Fruit fly (Drosophila melanogaster) whole organism, embryonic: ENCODE results near the gene Elo68alpha.

Experiments
- BtbVII ChIP-seq: fragments of 200-800 bp; sonication (Bioruptor generic); optimal IDR thresholded peaks from 3 replicates; lab custom pipeline; 2017; ENCODE audit warnings: missing biosample characterization, mild to moderate bottlenecking, missing genetic modification characterization
- Bteb2 ChIP-seq: fragments of 200-800 bp; sonication (Bioruptor generic); optimal IDR thresholded peaks from 2 replicates; lab custom pipeline; 2016; ENCODE audit warnings: missing biosample characterization, missing genetic modification characterization
- CG1024 ChIP-seq: fragments of 200-800 bp; sonication (Bioruptor generic); IDR thresholded peaks from 2 replicates; pipeline ENCODE4 v1.3.6; 2022; ENCODE audit warnings: missing biosample characterization, missing genetic modification characterization
- CG10431 ChIP-seq: fragments of 200-800 bp; sonication (Bioruptor generic); optimal IDR thresholded peaks from 3 replicates; lab custom pipeline; 2018; ENCODE audit warnings: missing biosample characterization, mild to moderate bottlenecking, missing genetic modification characterization
- CG11398 ChIP-seq: fragments of 200-800 bp; sonication (Bioruptor generic); optimal IDR thresholded peaks from 2 replicates; lab custom pipeline; 2016; ENCODE audit warnings: missing biosample characterization, missing genetic modification characterization
- CG11695 ChIP-seq: fragments of 200-800 bp; sonication (Bioruptor generic); IDR thresholded peaks from 3 replicates; pipeline ENCODE4 v1.3.6; 2022; ENCODE audit warnings: missing biosample characterization, missing genetic modification characterization
- CG15073 ChIP-seq: fragments of 200-800 bp; sonication (Bioruptor generic); optimal IDR thresholded peaks from 2 replicates; lab custom pipeline; 2016; ENCODE audit warnings: missing biosample characterization, missing genetic modification characterization
- CG15479 ChIP-seq: fragments of 200-800 bp; sonication (Bioruptor generic); optimal IDR thresholded peaks from 3 replicates; lab custom pipeline; 2019; ENCODE audit warnings: missing biosample characterization, mild to moderate bottlenecking, missing genetic modification characterization, moderate library complexity
- CG17359 ChIP-seq: fragments of 200-800 bp; sonication (Bioruptor generic); optimal IDR thresholded peaks from 3 replicates; lab custom pipeline; 2018; ENCODE audit warnings: missing biosample characterization, mild to moderate bottlenecking, missing genetic modification characterization, moderate library complexity
- CG17361 ChIP-seq: fragments of 200-800 bp; sonication (Bioruptor generic); IDR thresholded peaks from 3 replicates; pipeline ENCODE4 v1.3.6; 2022; ENCODE audit warnings: missing biosample characterization, missing genetic modification characterization
- CG17385 ChIP-seq: fragments of 200-800 bp; sonication (Bioruptor generic); optimal IDR thresholded peaks from 3 replicates; lab custom pipeline; 2018; ENCODE audit warnings: missing biosample characterization, mild to moderate bottlenecking, missing genetic modification characterization
- CG1832 ChIP-seq: fragments of 200-800 bp; sonication (Bioruptor generic); optimal IDR thresholded peaks from 2 replicates; lab custom pipeline; 2017; ENCODE audit warnings: missing biosample characterization, mild to moderate bottlenecking, missing genetic modification characterization, inconsistent platforms
- CG31441 ChIP-seq: fragments of 200-800 bp; sonication (Bioruptor generic); IDR thresholded peaks from 2 replicates; pipeline ENCODE4 v1.3.6; 2022; ENCODE audit warnings: missing biosample characterization, missing genetic modification characterization
- CG4282 ChIP-seq: fragments of 200-800 bp; sonication (Bioruptor generic); optimal IDR thresholded peaks from 2 replicates; lab custom pipeline; 2016; ENCODE audit warnings: missing biosample characterization, missing genetic modification characterization
- CG4424 ChIP-seq: fragments of 200-800 bp; sonication (Bioruptor generic); optimal IDR thresholded peaks from 3 replicates; lab custom pipeline; 2016; ENCODE audit warnings: missing biosample characterization, missing genetic modification characterization
- CG6175 ChIP-seq: fragments of 200-800 bp; sonication (Bioruptor generic); IDR thresholded peaks from 3 replicates; pipeline ENCODE4 v1.3.6; 2022; ENCODE audit warnings: missing biosample characterization, missing genetic modification characterization
- CG6689 ChIP-seq: fragments of 200-800 bp; sonication (Bioruptor generic); IDR thresholded peaks from 2 replicates; pipeline ENCODE4 v1.3.6; 2022; ENCODE audit warnings: missing biosample characterization, missing genetic modification characterization
- CG7556 ChIP-seq: fragments of 200-800 bp; sonication (Bioruptor generic); optimal IDR thresholded peaks from 2 replicates; lab custom pipeline; 2017; ENCODE audit warnings: missing biosample characterization, mild to moderate bottlenecking, missing genetic modification characterization
- Dip2 ChIP-seq: fragments of 200-800 bp; sonication (Bioruptor generic); IDR thresholded peaks from 2 replicates; pipeline ENCODE4 v1.3.6; 2022; ENCODE audit warnings: missing biosample characterization, missing genetic modification characterization
- Doc3 ChIP-seq: fragments of 200-800 bp; sonication (Bioruptor generic); IDR thresholded peaks from 3 replicates; pipeline ENCODE4 v1.3.6; 2022; ENCODE audit warnings: missing biosample characterization, missing genetic modification characterization; ENCODE audit not compliant: partially characterized antibody
- Mad ChIP-seq: fragments of 200-800 bp; sonication (Bioruptor generic); optimal IDR thresholded peaks from 2 replicates; lab custom pipeline; 2016; ENCODE audit warnings: missing biosample characterization, missing genetic modification characterization
- Med ChIP-seq: fragments of 200-800 bp; sonication (Bioruptor generic); peaks from one replicate; lab custom pipeline; 2016; ENCODE audit warnings: missing biosample characterization, missing genetic modification characterization, mild to moderate bottlenecking, inconsistent platforms, moderate library complexity
- Myb ChIP-seq: fragments of 200-800 bp; sonication (Bioruptor generic); optimal IDR thresholded peaks from 2 replicates; lab custom pipeline; 2016; ENCODE audit warnings: missing biosample characterization, missing genetic modification characterization
- NC2α ChIP-seq: fragments of 200-800 bp; sonication (Bioruptor generic); optimal IDR thresholded peaks from 2 replicates; lab custom pipeline; 2016; ENCODE audit warnings: missing biosample characterization, missing genetic modification characterization
- NfI ChIP-seq: fragments of 200-800 bp; sonication (Bioruptor generic); optimal IDR thresholded peaks from 3 replicates; lab custom pipeline; 2018; ENCODE audit warnings: missing biosample characterization, mild to moderate bottlenecking, missing genetic modification characterization, moderate library complexity
- PHDP ChIP-seq: fragments of 200-800 bp; sonication (Bioruptor generic); optimal IDR thresholded peaks from 3 replicates; lab custom pipeline; 2018; ENCODE audit warnings: missing biosample characterization, mild to moderate bottlenecking, missing genetic modification characterization, moderate library complexity
- Rfx ChIP-seq: fragments of 200-800 bp; sonication (Bioruptor generic); IDR thresholded peaks from 2 replicates; pipeline ENCODE4 v1.3.6; 2022; ENCODE audit warnings: missing biosample characterization, missing genetic modification characterization
- Ssrp ChIP-seq: fragments of 200-800 bp; sonication (Bioruptor generic); optimal IDR thresholded peaks from 2 replicates; lab custom pipeline; 2018; ENCODE audit warnings: missing biosample characterization, mild to moderate bottlenecking, missing genetic modification characterization, moderate library complexity
- Xbp1 ChIP-seq: fragments of 200-800 bp; sonication (Bioruptor generic); optimal IDR thresholded peaks from 3 replicates; lab custom pipeline; 2016; ENCODE audit warnings: missing biosample characterization, mild to moderate bottlenecking, missing genetic modification characterization
- Xrp1 ChIP-seq: fragments of 200-800 bp; sonication (Bioruptor generic); IDR thresholded peaks from 2 replicates; pipeline ENCODE4 v1.3.6; 2022; ENCODE audit warnings: missing biosample characterization, missing genetic modification characterization
- ab ChIP-seq: fragments of 200-800 bp; sonication (Bioruptor generic); optimal IDR thresholded peaks from 2 replicates; lab custom pipeline; 2016; ENCODE audit warnings: missing biosample characterization, missing genetic modification characterization
- abd-A ChIP-seq: fragments of 200-800 bp; sonication (Bioruptor generic); optimal IDR thresholded peaks from 3 replicates; lab custom pipeline; 2019; ENCODE audit warnings: missing biosample characterization, mild to moderate bottlenecking, missing genetic modification characterization, moderate library complexity
- ato ChIP-seq: fragments of 200-800 bp; sonication (Bioruptor generic); IDR thresholded peaks from 2 replicates; pipeline ENCODE4 v1.3.6; 2022; ENCODE audit warnings: missing biosample characterization, missing genetic modification characterization; ENCODE audit not compliant: partially characterized antibody
- chinmo ChIP-seq: fragments of 200-800 bp; sonication (Bioruptor generic); IDR thresholded peaks from 4 replicates; pipeline ENCODE4 v1.3.6; 2022; ENCODE audit warnings: missing biosample characterization, missing genetic modification characterization; ENCODE audit not compliant: partially characterized antibody
- chn ChIP-seq: fragments of 200-800 bp; sonication (Bioruptor generic); optimal IDR thresholded peaks from 2 replicates; lab custom pipeline; 2016; ENCODE audit warnings: missing biosample characterization, missing genetic modification characterization
- crp ChIP-seq, 2 experiments: fragments of 200-800 bp; sonication (Bioruptor generic); optimal IDR thresholded peaks; 2 replicates in 1 of 2; 3 replicates in 1 of 2; lab custom pipeline; 2017; ENCODE audit warnings: missing biosample characterization in 2 of 2, missing genetic modification characterization in 2 of 2, mild to moderate bottlenecking in 1 of 2, moderate library complexity in 1 of 2
- fd64A ChIP-seq: fragments of 200-800 bp; sonication (Bioruptor generic); optimal IDR thresholded peaks from 3 replicates; lab custom pipeline; 2018; ENCODE audit warnings: missing biosample characterization, mild to moderate bottlenecking, missing genetic modification characterization
- fru ChIP-seq: fragments of >200 bp; optimal IDR thresholded peaks from 2 replicates; lab custom pipeline; 2017
- grau ChIP-seq: fragments of 200-800 bp; optimal IDR thresholded peaks from 3 replicates; lab custom pipeline; 2019; ENCODE audit warnings: missing biosample characterization, mild to moderate bottlenecking, missing genetic modification characterization, moderate library complexity
- hkb ChIP-seq, 2 experiments: fragments of 200-800 bp in 1 of 2; fragments of >200 bp in 1 of 2; sonication (Bioruptor generic) in 1 of 2; IDR thresholded peaks in 1 of 2; optimal IDR thresholded peaks in 1 of 2; 2 replicates each; pipeline versions ENCODE4 v1.3.6 to Lab custom; 2017 to 2022; ENCODE audit warnings: missing biosample characterization in 1 of 2, missing genetic modification characterization in 1 of 2
- jigr1 ChIP-seq: fragments of 200-800 bp; sonication (Bioruptor generic); IDR thresholded peaks from 3 replicates; pipeline ENCODE4 v1.3.6; 2022; ENCODE audit warnings: missing biosample characterization, missing genetic modification characterization
- nerfin-2 ChIP-seq: fragments of 200-800 bp; sonication (Bioruptor generic); IDR thresholded peaks from 2 replicates; pipeline ENCODE4 v1.3.6; 2022; ENCODE audit warnings: missing biosample characterization, missing genetic modification characterization; ENCODE audit not compliant: partially characterized antibody
- onecut ChIP-seq: fragments of 200-800 bp; sonication (Bioruptor generic); IDR thresholded peaks from 2 replicates; pipeline ENCODE4 v1.3.6; 2022; ENCODE audit warnings: missing biosample characterization, missing genetic modification characterization
- otp ChIP-seq: fragments of 200-800 bp; sonication (Bioruptor generic); IDR thresholded peaks from 3 replicates; pipeline ENCODE4, ENCODE4 v1.3.6; 2022; ENCODE audit warnings: missing biosample characterization, missing genetic modification characterization
- sc ChIP-seq, 3 experiments: fragments of >200 bp in 2 of 3; fragments of 200-800 bp in 1 of 3; sonication (Bioruptor generic) in 1 of 3; optimal IDR thresholded peaks; 2 replicates in 2 of 3; 3 replicates in 1 of 3; lab custom pipeline; 2017; ENCODE audit warnings: mild to moderate bottlenecking in 1 of 3, missing biosample characterization in 1 of 3, missing genetic modification characterization in 1 of 3, missing genetic modification reagents in 1 of 3
- sens-2 ChIP-seq: fragments of 200-800 bp; sonication (Bioruptor generic); IDR thresholded peaks from 2 replicates; pipeline ENCODE4 v1.3.6; 2022; ENCODE audit warnings: missing biosample characterization, missing genetic modification characterization
- shn ChIP-seq: fragments of 200-800 bp; sonication (Bioruptor generic); optimal IDR thresholded peaks from 3 replicates; lab custom pipeline; 2016; ENCODE audit warnings: missing biosample characterization, missing genetic modification characterization
- sna ChIP-seq: fragments of 200-800 bp; sonication (Bioruptor generic); IDR thresholded peaks from 2 replicates; pipeline ENCODE4 v1.3.6; 2022; ENCODE audit warnings: missing biosample characterization, missing genetic modification characterization; ENCODE audit not compliant: partially characterized antibody
- tup ChIP-seq: fragments of 200-800 bp; sonication (Bioruptor generic); optimal IDR thresholded peaks from 2 replicates; lab custom pipeline; 2016; ENCODE audit warnings: missing biosample characterization, mild to moderate bottlenecking, missing genetic modification characterization, moderate library complexity
- usp ChIP-seq: fragments of >200 bp; optimal IDR thresholded peaks from 2 replicates; lab custom pipeline; 2017; ENCODE audit warnings: missing biosample characterization, missing genetic modification characterization

The Elo68alpha gene

dm6 chr3L:11124439-11124838, 21.6 kb upstream of the Elo68alpha start (continued):
- TF ChIP-seq tup, result no peak
- no peak for TF ChIP-seq nerfin-2
- no peak for TF ChIP-seq crp (GFP tag; optimal IDR thresholded peaks at IDR 0.05; lab: Kevin White, UChicago)
- TF ChIP-seq CG4424 (GFP tag; lab: Kevin White, UChicago), result peak; percentile 20
- TF ChIP-seq sc (optimal IDR thresholded peaks at IDR 0.05; lab: Kevin White, UChicago), result no peak
- no peak for TF ChIP-seq sc (GFP tag; optimal IDR thresholded peaks at IDR 0.05; lab: Kevin White, UChicago)
- TF ChIP-seq NfI (GFP tag; lab: Kevin White, UChicago), result peak; percentile 23
- peak; percentile 34; the same call in 1 of the 3 replicates for TF ChIP-seq CG17361 (GFP tag; lab: Robert Waterston, UW)
- peak; percentile 32; the same call in 1 of the 2 replicates for TF ChIP-seq CG31441 (GFP tag; lab: Robert Waterston, UW)
- TF ChIP-seq chn, result peak; percentile 16
- TF ChIP-seq Dip2, result no peak
- no peak for TF ChIP-seq Doc3 (GFP tag; lab: Robert Waterston, UW)
- TF ChIP-seq Bteb2 (GFP tag; lab: Kevin White, UChicago), result no peak
- TF ChIP-seq otp, result no peak
- TF ChIP-seq hkb (optimal IDR thresholded peaks at IDR 0.05; lab: Kevin White, UChicago), result no peak
- no peak for TF ChIP-seq hkb (GFP tag; IDR thresholded peaks at IDR 0.05; lab: Robert Waterston, UW)
- peak; percentile 15 for TF ChIP-seq CG17385 (GFP tag; lab: Kevin White, UChicago)
- peak; percentile 1 for TF ChIP-seq Xbp1
- no peak for TF ChIP-seq shn (GFP tag; lab: Kevin White, UChicago)
- TF ChIP-seq fru (lab: Kevin White, UChicago), result no peak
- TF ChIP-seq ab, result no peak
- TF ChIP-seq fd64A (GFP tag; lab: Kevin White, UChicago), result no peak
- TF ChIP-seq grau (tag; lab: Kevin White, UChicago), result peak; percentile 89
- peak; percentile 23 for TF ChIP-seq PHDP (tag; lab: Kevin White, UChicago)
- TF ChIP-seq Mad (GFP tag; lab: Kevin White, UChicago), result no peak
- TF ChIP-seq CG11695 (GFP tag; lab: Robert Waterston, UW), result no peak
- TF ChIP-seq CG1024 (GFP tag; lab: Robert Waterston, UW), result no peak
- no peak for TF ChIP-seq CG15479 (GFP tag; lab: Kevin White, UChicago)
- no peak for TF ChIP-seq jigr1 (GFP tag; lab: Robert Waterston, UW)
- no peak for TF ChIP-seq CG11398 (GFP tag; lab: Kevin White, UChicago)
- 0 out of 2 replicates have a peak, but pooled peaks have one; percentile 20 for TF ChIP-seq Rfx (GFP tag; lab: Robert Waterston, UW)
- no peak for TF ChIP-seq CG15073 (GFP tag; lab: Kevin White, UChicago)
- TF ChIP-seq Xrp1 (GFP tag; lab: Robert Waterston, UW), result peak; percentile 8; the same call in 1 of the 2 replicates
- TF ChIP-seq CG1832 (GFP tag; lab: Kevin White, UChicago), result no peak
- no peak for TF ChIP-seq sna (GFP tag; lab: Robert Waterston, UW)
- TF ChIP-seq CG6689 (GFP tag; lab: Robert Waterston, UW), result no peak
- no peak for TF ChIP-seq CG6175 (GFP tag; lab: Robert Waterston, UW)
- TF ChIP-seq Ssrp (tag; lab: Kevin White, UChicago), result peak; percentile 11
- peak; percentile 6 for TF ChIP-seq CG7556
- no peak for TF ChIP-seq CG4282

DNA sequence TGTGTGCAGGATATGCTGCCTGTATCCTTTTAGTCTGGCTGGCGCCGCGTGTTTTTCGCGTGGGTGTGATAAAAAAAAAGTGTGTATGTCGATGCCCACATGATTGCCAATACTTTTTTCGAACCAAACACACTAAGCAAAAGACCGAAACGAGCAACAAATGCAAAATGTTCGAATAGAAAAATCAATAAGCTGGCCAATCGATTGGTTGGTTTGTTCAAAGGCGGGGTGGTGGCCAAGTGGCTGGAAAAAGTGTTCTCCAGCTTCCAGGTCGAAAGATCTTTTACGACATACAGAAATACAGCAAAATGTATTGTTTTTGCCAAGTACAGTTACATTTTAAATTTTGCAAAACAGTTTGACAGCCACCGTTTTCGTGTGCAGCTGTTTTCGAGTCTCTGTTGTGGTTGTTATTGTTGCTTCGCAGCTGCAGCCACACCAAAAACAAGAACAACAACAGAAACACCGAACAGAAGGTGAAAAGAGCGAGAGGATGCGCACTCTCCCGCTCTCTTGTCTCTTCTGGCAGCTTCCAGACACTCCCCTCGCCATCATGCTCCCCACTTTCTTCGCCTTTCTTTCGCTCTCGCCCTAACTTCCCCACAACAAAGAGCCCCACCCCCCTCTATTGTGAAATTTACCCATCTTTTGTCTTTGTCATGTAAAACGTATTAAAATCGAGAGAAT, 20.9 kb upstream of the Elo68alpha start:
- TF ChIP-seq Med (GFP tag; lab: Kevin White, UChicago) (peak; percentile 3), abd-A (peak; percentile 32), CG10431 (GFP tag; lab: Kevin White, UChicago) (peak; percentile 49), sens-2 (GFP tag; lab: Robert Waterston, UW) (no peak), usp (no peak), Myb (GFP tag; lab: Kevin White, UChicago) (no peak), ato (0 out of 2 replicates have a peak, but pooled peaks have one; percentile 37), BtbVII (GFP tag; lab: Kevin White, UChicago) (peak; percentile 2), CG1832 (GFP tag; lab: Kevin White, UChicago) (peak; percentile 48), CG17359 (no peak), onecut (GFP tag; lab: Robert Waterston, UW) (peak; percentile 92), NC2α (GFP tag; lab: Kevin White, UChicago) (no peak), chinmo (GFP tag; lab: Robert Waterston, UW) (0 out of 4 replicates have a peak, but pooled peaks have one; percentile 31)
